Worm (Caenorhabditis elegans) whole organism, early embryonic: ENCODE results near the gene srlf-1.

Experiments
- B0310.2 ChIP-seq: sonication (generic microtip); optimal IDR thresholded peaks from 2 replicates; lab custom pipeline; 2016; ENCODE audit warnings: mild to moderate bottlenecking, missing genetic modification characterization, missing compliant biosample characterization
- aly-1 ChIP-seq: sonication (generic microtip); optimal IDR thresholded peaks from 2 replicates; lab custom pipeline; 2016; ENCODE audit warnings: missing genetic modification characterization, missing compliant biosample characterization
- ama-1 ChIP-seq: fragments of 150-350 bp; optimal IDR thresholded peaks from 2 replicates; lab custom pipeline; 2014
- ceh-13 ChIP-seq: fragments of 200-800 bp; sonication (Bioruptor generic); optimal IDR thresholded peaks from 2 replicates; lab custom pipeline; 2018; ENCODE audit warnings: mild to moderate bottlenecking, missing genetic modification characterization, missing compliant biosample characterization
- ceh-36 ChIP-seq: sonication (generic microtip); optimal IDR thresholded peaks from 2 replicates; lab custom pipeline; 2016; ENCODE audit warnings: missing genetic modification characterization, inconsistent platforms, missing compliant biosample characterization
- ets-7 ChIP-seq: sonication (generic microtip); optimal IDR thresholded peaks from 2 replicates; lab custom pipeline; 2016; ENCODE audit warnings: missing genotype, missing genetic modification characterization, missing compliant biosample characterization
- flt-1 ChIP-seq: fragments of 200-800 bp; sonication (Bioruptor generic); IDR thresholded peaks from 2 replicates; pipeline ENCODE4 v1.3.6; 2022; ENCODE audit warnings: missing genetic modification characterization, missing compliant biosample characterization
- hnd-1 ChIP-seq: sonication (generic microtip); optimal IDR thresholded peaks from 2 replicates; lab custom pipeline; 2016; ENCODE audit warnings: missing genetic modification characterization, missing compliant biosample characterization
- pes-1 ChIP-seq: fragments of 200-800 bp; sonication (Bioruptor generic); IDR thresholded peaks from 2 replicates; pipeline ENCODE4 v1.3.6; 2022; ENCODE audit warnings: missing genetic modification reagents, missing genetic modification characterization, missing compliant biosample characterization
- scrt-1 ChIP-seq: fragments of 200-800 bp; sonication (Bioruptor generic); IDR thresholded peaks from 2 replicates; pipeline ENCODE4 v1.3.6; 2022; ENCODE audit warnings: missing genetic modification characterization, missing compliant biosample characterization
- sea-1 ChIP-seq: fragments of 200-800 bp; sonication (Bioruptor generic); conservative IDR thresholded peaks from 2 replicates; pipeline ENCODE4 v1.3.6; 2022; ENCODE audit warnings: missing genetic modification characterization, missing compliant biosample characterization
- tbx-37 ChIP-seq: fragments of 200-800 bp; sonication (Bioruptor generic); conservative IDR thresholded peaks from 2 replicates; pipeline ENCODE4 v1.3.6; 2022; ENCODE audit warnings: missing genetic modification reagents, missing genetic modification characterization, missing compliant biosample characterization
- tra-4 ChIP-seq: sonication (generic microtip); optimal IDR thresholded peaks from 2 replicates; lab custom pipeline; 2017; ENCODE audit warnings: missing genetic modification characterization, missing compliant biosample characterization

DNA sequence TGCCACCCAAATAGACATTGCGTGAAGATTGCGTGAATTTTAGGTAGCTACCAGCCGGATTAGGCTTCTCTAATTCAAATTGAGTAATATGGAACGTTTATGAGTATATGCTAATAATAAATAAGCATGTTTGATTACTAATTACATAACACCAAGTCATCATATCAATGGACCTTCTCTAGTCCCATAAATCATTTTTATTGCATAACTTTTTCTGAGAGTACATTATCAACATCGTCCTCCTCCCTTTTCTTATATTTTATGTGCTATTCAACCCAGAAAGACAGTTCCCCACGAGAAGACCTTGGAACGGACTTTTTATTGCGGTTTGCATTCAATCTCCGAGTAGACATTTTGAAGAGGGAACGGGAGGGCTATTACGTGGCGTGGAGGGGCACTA is 21.9 kb downstream of the srlf-1 start:
- no peak for TF ChIP-seq ceh-13
- no peak for TF ChIP-seq aly-1 (tag; lab: Kevin White, UChicago)
- TF ChIP-seq ets-7 (tag; lab: Kevin White, UChicago): no peak
- TF ChIP-seq flt-1: no peak
- peak; percentile 34 for TF ChIP-seq ceh-36
- no peak for TF ChIP-seq ama-1 (lab: Kevin White, UChicago)
- TF ChIP-seq scrt-1 (GFP tag; lab: Robert Waterston, UW): no peak
- no peak for TF ChIP-seq tra-4 (tag; lab: Kevin White, UChicago)
- no peak for TF ChIP-seq hnd-1 (tag; lab: Kevin White, UChicago)
- TF ChIP-seq pes-1 (GFP tag; lab: Robert Waterston, UW): no peak
- no peak for TF ChIP-seq tbx-37 (GFP tag; lab: Robert Waterston, UW)
- peak; percentile 46 for TF ChIP-seq B0310.2
- TF ChIP-seq sea-1: no peak; the same call in 1 of the 2 replicates
